Worm (Caenorhabditis elegans): Measurements from ENCODE around the gene lpd-7.

DNA sequence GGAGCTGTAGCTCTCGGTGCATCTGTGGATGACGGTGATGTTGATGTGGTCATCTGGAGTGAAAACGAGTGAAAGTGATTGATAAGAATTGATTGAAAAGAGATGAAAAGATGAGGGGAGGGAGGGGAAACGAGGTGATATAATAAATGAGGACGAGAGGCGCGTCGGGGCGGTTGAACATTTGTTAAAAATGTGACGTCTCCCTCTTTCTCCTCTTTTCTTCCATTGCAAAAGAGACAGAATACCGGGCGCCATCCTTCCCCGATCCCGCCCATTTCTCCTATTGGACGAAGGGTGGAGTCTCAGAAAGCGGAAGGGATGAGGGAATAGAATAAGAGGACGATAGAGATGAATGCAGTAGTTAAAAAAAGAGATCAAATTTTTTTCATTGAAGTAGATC is 38.5 kb upstream of the lpd-7 start:
- TF ChIP-seq dve-1 (tag; optimal IDR thresholded peaks at IDR 0.05; ENCODE audit: insufficient read depth): no peak
- TF ChIP-seq daf-12 (tag; optimal IDR thresholded peaks at IDR 0.05): no peak
- no peak for TF ChIP-seq unc-130 (GFP tag; optimal IDR thresholded peaks at IDR 0.05)
- TF ChIP-seq daf-8 (GFP tag; IDR thresholded peaks at IDR 0.05): no peak
- no peak for TF ChIP-seq nhr-11 (tag; optimal IDR thresholded peaks at IDR 0.05)
- no peak for TF ChIP-seq arid-1 (GFP tag; conservative IDR thresholded peaks at IDR 0.05)
